Fruit fly (Drosophila melanogaster): Measurements from ENCODE around the gene CG42834.

Gene CG42834

dm6 chr3R:17391313-17391845 is 27.2 kb upstream of the CG42834 start, which contains the start of the genes Brf and sds22:
Brf (minus strand) TSS chr3R:17391337.
sds22 (plus strand) TSS chr3R:17391594.
- TF ChIP-seq crp (GFP tag; optimal IDR thresholded peaks at IDR 0.05) (peak; percentile 83 to 93), ATbp (GFP tag; optimal IDR thresholded peaks at IDR 0.05) (peak; percentile 69), CG4730 (GFP tag; IDR thresholded peaks at IDR 0.05) (peak; percentile 90), ERR (GFP tag; optimal IDR thresholded peaks at IDR 0.05) (peak; percentile 89), CG5953 (GFP tag; IDR thresholded peaks at IDR 0.05) (peak; percentile 27; the same call in 1 of the 2 replicates), shn (GFP tag; optimal IDR thresholded peaks at IDR 0.05) (peak; percentile 94), Hr78 (GFP tag; optimal IDR thresholded peaks at IDR 0.05) (peak in 1 of 2 experiments; percentile 77), CG11093 (GFP tag; IDR thresholded peaks at IDR 0.05) (peak; percentile 89), Dek (tag; optimal IDR thresholded peaks at IDR 0.05) (peak; percentile 93), ci (GFP tag; IDR thresholded peaks at IDR 0.05) (peak; percentile 88), NFAT (GFP tag; IDR thresholded peaks at IDR 0.05) (peak; percentile 89), pfk (GFP tag; optimal IDR thresholded peaks at IDR 0.05) (peak; percentile 59), pnt (GFP tag; optimal IDR thresholded peaks at IDR 0.05) (peak; percentile 95), twi (tag; optimal IDR thresholded peaks at IDR 0.05) (peak; percentile 94), NC2α (GFP tag; optimal IDR thresholded peaks at IDR 0.05) (peak; percentile 89), mld (GFP tag; IDR thresholded peaks at IDR 0.05; ENCODE audit: partially characterized antibody) (peak; percentile 43; the same call in 1 of the 3 replicates), CG3726 (GFP tag; IDR thresholded peaks at IDR 0.05) (peak; percentile 75; the same call in 2 of the 3 replicates), CG10267 (tag; optimal IDR thresholded peaks at IDR 0.05) (peak; percentile 100), CG12155 (GFP tag; optimal IDR thresholded peaks at IDR 0.05) (peak; percentile 96), fru (optimal IDR thresholded peaks at IDR 0.05) (no peak), CG17612 (GFP tag; IDR thresholded peaks at IDR 0.05) (peak; percentile 75; the same call in 1 of the 2 replicates), Mes4 (GFP tag; optimal IDR thresholded peaks at IDR 0.05) (peak; percentile 87), CG1024 (GFP tag; IDR thresholded peaks at IDR 0.05) (peak; percentile 86), CG11560 (tag; IDR thresholded peaks at IDR 0.05) (peak; percentile 87), HLHmδ (GFP tag; optimal IDR thresholded peaks at IDR 0.05) (no peak), grn (GFP tag; optimal IDR thresholded peaks at IDR 0.05) (peak; percentile 61), z (GFP tag; IDR thresholded peaks at IDR 0.05) (peak; percentile 41; the same call in 1 of the 3 replicates), CG5245 (GFP tag; optimal IDR thresholded peaks at IDR 0.05) (peak; percentile 95), CG33557 (GFP tag; optimal IDR thresholded peaks at IDR 0.05) (peak; percentile 95), ase (GFP tag; IDR thresholded peaks at IDR 0.05) (peak; percentile 92), CG7928 (GFP tag; optimal IDR thresholded peaks at IDR 0.05) (peak; percentile 67), grau (tag; optimal IDR thresholded peaks at IDR 0.05) (peak; percentile 95), CG9727 (GFP tag; optimal IDR thresholded peaks at IDR 0.05) (peak; percentile 95), CG10366 (GFP tag; IDR thresholded peaks at IDR 0.05) (peak; percentile 91), jumu (GFP tag; optimal IDR thresholded peaks at IDR 0.05) (peak; percentile 94), tgo (GFP tag; IDR thresholded peaks at IDR 0.05) (peak; percentile 95), Bteb2 (GFP tag; optimal IDR thresholded peaks at IDR 0.05) (peak; percentile 94), sens (GFP tag) (peak; percentile 99), lilli (GFP tag; optimal IDR thresholded peaks at IDR 0.05) (peak; percentile 98), chn (GFP tag; optimal IDR thresholded peaks at IDR 0.05) (peak; percentile 97), amos (GFP tag; IDR thresholded peaks at IDR 0.05; ENCODE audit: partially characterized antibody) (peak; percentile 65), seq (GFP tag; IDR thresholded peaks at IDR 0.05) (peak; percentile 85), sr (GFP tag; IDR thresholded peaks at IDR 0.05) (peak; percentile 48; the same call in 2 of the 3 replicates), run (tag; optimal IDR thresholded peaks at IDR 0.05) (peak; percentile 47), bab2 (GFP tag; optimal IDR thresholded peaks at IDR 0.05) (peak; percentile 97), zen (tag; optimal IDR thresholded peaks at IDR 0.05) (peak; percentile 96), D (optimal IDR thresholded peaks at IDR 0.05) (no peak), D (GFP tag; optimal IDR thresholded peaks at IDR 0.05) (peak; percentile 90), CG4328 (GFP tag; optimal IDR thresholded peaks at IDR 0.05) (peak; percentile 95), Bdp1 (GFP tag; optimal IDR thresholded peaks at IDR 0.05) (peak; percentile 90), CG12744 (GFP tag; optimal IDR thresholded peaks at IDR 0.05) (peak; percentile 93)
